Worm (Caenorhabditis elegans): ENCODE results near the gene R07H5.11.
"Not testable (repeated sequence)": the region's sequence is repeated elsewhere in the genome, so short reads cannot be mapped to it uniquely, and the experiment has no call there.

R07H5.11 gene

ce11 chrIV:11202389-11202788, at the start of gene R07H5.11:
Gene R07H5.11 (plus strand): TSS chrIV:11202768.
- TF ChIP-seq tab-1 (GFP tag; IDR thresholded peaks at IDR 0.05); ztf-23 (GFP tag; IDR thresholded peaks at IDR 0.05); ref-1 (GFP tag; conservative IDR thresholded peaks at IDR 0.05): not testable (repeated sequence)

ce11 chrIV:11154425-11155114, 48.0 kb upstream of the R07H5.11 start, which contains the start of gene C08F8.3:
Gene C08F8.3 (plus strand): TSS chrIV:11155044.
- TF ChIP-seq T22C8.4 (GFP tag; IDR thresholded peaks at IDR 0.05); ztf-23 (GFP tag; IDR thresholded peaks at IDR 0.05); ref-1 (GFP tag; conservative IDR thresholded peaks at IDR 0.05): not testable (repeated sequence)

DNA sequence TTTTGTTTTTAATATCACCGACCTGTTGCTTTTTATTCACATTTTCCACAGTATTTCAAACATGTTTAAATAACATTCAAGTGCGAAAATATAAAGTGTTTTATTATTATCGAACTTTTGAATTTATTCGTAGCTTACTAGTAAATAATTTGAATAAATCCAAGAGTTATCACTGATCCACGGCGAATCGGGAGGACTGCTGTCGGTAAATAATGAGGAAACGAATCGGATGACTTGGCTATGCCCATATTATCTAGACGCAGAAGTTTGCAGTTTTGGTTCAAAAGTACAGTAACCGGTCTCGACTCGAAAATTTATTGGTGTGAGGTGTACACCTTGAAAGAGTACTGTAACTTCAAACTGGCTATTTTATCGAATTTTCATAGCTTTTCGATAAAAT, 46.0 kb upstream of the R07H5.11 start:
- TF ChIP-seq T22C8.4 (GFP tag; IDR thresholded peaks at IDR 0.05), result no peak
- no peak for TF ChIP-seq klf-2 (GFP tag; conservative IDR thresholded peaks at IDR 0.05)
- TF ChIP-seq ref-1 (GFP tag; conservative IDR thresholded peaks at IDR 0.05), result no peak
- TF ChIP-seq tab-1 (GFP tag; IDR thresholded peaks at IDR 0.05), result no peak
- TF ChIP-seq cog-1 (tag; optimal IDR thresholded peaks at IDR 0.05), result no peak
- TF ChIP-seq ztf-23 (GFP tag; IDR thresholded peaks at IDR 0.05), result no peak
- TF ChIP-seq ztf-29 (GFP tag; IDR thresholded peaks at IDR 0.05), result no peak
- no peak for TF ChIP-seq flt-1 (GFP tag; IDR thresholded peaks at IDR 0.05)
- TF ChIP-seq med-1 (GFP tag; optimal IDR thresholded peaks at IDR 0.05; ENCODE audit: insufficient read depth), result no peak

ce11 chrIV:11159886-11160285, 42.7 kb upstream of the R07H5.11 start, which contains the start of gene mboa-4:
Gene mboa-4 (minus strand): TSS chrIV:11159986.
- TF ChIP-seq ref-1 (GFP tag; conservative IDR thresholded peaks at IDR 0.05) (no peak), ztf-23 (GFP tag; IDR thresholded peaks at IDR 0.05) (no peak), klf-2 (GFP tag; conservative IDR thresholded peaks at IDR 0.05) (no peak), tab-1 (GFP tag; IDR thresholded peaks at IDR 0.05) (no peak), T22C8.4 (GFP tag; IDR thresholded peaks at IDR 0.05) (no peak), ztf-29 (GFP tag; IDR thresholded peaks at IDR 0.05) (no peak), med-1 (GFP tag; optimal IDR thresholded peaks at IDR 0.05; ENCODE audit: insufficient read depth) (no peak), cog-1 (tag; optimal IDR thresholded peaks at IDR 0.05) (no peak), flt-1 (GFP tag; IDR thresholded peaks at IDR 0.05) (no peak)

- TF ChIP-seq cog-1 (tag; optimal IDR thresholded peaks at IDR 0.05) (no peak), tab-1 (GFP tag; IDR thresholded peaks at IDR 0.05) (no peak), T22C8.4 (GFP tag; IDR thresholded peaks at IDR 0.05) (no peak), ztf-29 (GFP tag; IDR thresholded peaks at IDR 0.05) (no peak), ztf-23 (GFP tag; IDR thresholded peaks at IDR 0.05) (no peak), med-1 (GFP tag; optimal IDR thresholded peaks at IDR 0.05; ENCODE audit: insufficient read depth) (no peak)
Measured at ce11 chrIV:11160707-11161106, 41.9 kb upstream of the R07H5.11 start, which contains the start of gene C08F8.15. Gene C08F8.15 (minus strand): TSS chrIV:11160807.

ce11 chrIV:11162451-11162850, 40.1 kb upstream of the R07H5.11 start, which contains the start of gene fbxb-9:
Gene fbxb-9 (minus strand): TSS chrIV:11162551.
- TF ChIP-seq T22C8.4 (GFP tag; IDR thresholded peaks at IDR 0.05) (no peak), klf-2 (GFP tag; conservative IDR thresholded peaks at IDR 0.05) (no peak), ztf-23 (GFP tag; IDR thresholded peaks at IDR 0.05) (no peak), ref-1 (GFP tag; conservative IDR thresholded peaks at IDR 0.05) (no peak), cog-1 (tag; optimal IDR thresholded peaks at IDR 0.05) (no peak), med-1 (GFP tag; optimal IDR thresholded peaks at IDR 0.05; ENCODE audit: insufficient read depth) (no peak), ztf-29 (GFP tag; IDR thresholded peaks at IDR 0.05) (no peak), flt-1 (GFP tag; IDR thresholded peaks at IDR 0.05) (no peak)

- no peak for TF ChIP-seq tab-1 (GFP tag; IDR thresholded peaks at IDR 0.05)
- no peak for TF ChIP-seq ztf-29 (GFP tag; IDR thresholded peaks at IDR 0.05)
- no peak for TF ChIP-seq ztf-23 (GFP tag; IDR thresholded peaks at IDR 0.05)
- no peak for TF ChIP-seq T22C8.4 (GFP tag; IDR thresholded peaks at IDR 0.05)
- no peak for TF ChIP-seq med-1 (GFP tag; optimal IDR thresholded peaks at IDR 0.05; ENCODE audit: insufficient read depth)
- no peak for TF ChIP-seq ref-1 (GFP tag; conservative IDR thresholded peaks at IDR 0.05)
- no peak for TF ChIP-seq flt-1 (GFP tag; IDR thresholded peaks at IDR 0.05)
- no peak for TF ChIP-seq cog-1 (tag; optimal IDR thresholded peaks at IDR 0.05)
- no peak for TF ChIP-seq klf-2 (GFP tag; conservative IDR thresholded peaks at IDR 0.05)
Measured at ce11 chrIV:11164831-11165230, 37.7 kb upstream of the R07H5.11 start, which contains the start of gene C08F8.6. Gene C08F8.6 (minus strand): TSS chrIV:11164931.

ce11 chrIV:11169652-11170051, 32.9 kb upstream of the R07H5.11 start, which contains the start of gene nhr-67:
Gene nhr-67 (plus strand): TSS chrIV:11169748.
- TF ChIP-seq klf-2 (GFP tag; conservative IDR thresholded peaks at IDR 0.05) (no peak), flt-1 (GFP tag; IDR thresholded peaks at IDR 0.05) (no peak), cog-1 (tag; optimal IDR thresholded peaks at IDR 0.05) (no peak), ref-1 (GFP tag; conservative IDR thresholded peaks at IDR 0.05) (no peak), ztf-23 (GFP tag; IDR thresholded peaks at IDR 0.05) (no peak), tab-1 (GFP tag; IDR thresholded peaks at IDR 0.05) (no peak), med-1 (GFP tag; optimal IDR thresholded peaks at IDR 0.05; ENCODE audit: insufficient read depth) (no peak), T22C8.4 (GFP tag; IDR thresholded peaks at IDR 0.05) (no peak), ztf-29 (GFP tag; IDR thresholded peaks at IDR 0.05) (no peak)

DNA sequence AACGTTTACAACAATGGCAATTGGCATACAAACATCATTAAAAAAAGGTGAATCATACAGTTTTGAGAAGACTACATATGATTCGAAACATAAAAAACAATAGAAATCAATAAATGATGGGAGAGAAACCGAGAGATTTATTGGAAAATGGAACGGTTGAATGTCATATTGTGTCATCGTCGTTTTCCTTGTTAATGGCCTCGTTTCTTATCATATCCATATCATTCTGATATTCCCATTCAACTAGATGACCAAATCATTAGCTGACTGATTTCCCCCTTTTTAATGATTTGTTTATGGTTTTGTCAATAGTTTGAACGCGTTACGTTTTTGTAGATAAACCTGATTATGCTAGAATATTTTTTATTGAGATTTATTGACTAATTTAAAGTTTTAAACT, 27.8 kb upstream of the R07H5.11 start:
- TF ChIP-seq ref-1 (GFP tag; conservative IDR thresholded peaks at IDR 0.05) (no peak), tab-1 (GFP tag; IDR thresholded peaks at IDR 0.05) (no peak), T22C8.4 (GFP tag; IDR thresholded peaks at IDR 0.05) (no peak), med-1 (GFP tag; optimal IDR thresholded peaks at IDR 0.05; ENCODE audit: insufficient read depth) (no peak), ztf-29 (GFP tag; IDR thresholded peaks at IDR 0.05) (no peak), flt-1 (GFP tag; IDR thresholded peaks at IDR 0.05) (no peak), klf-2 (GFP tag; conservative IDR thresholded peaks at IDR 0.05) (no peak), ztf-23 (GFP tag; IDR thresholded peaks at IDR 0.05) (no peak), cog-1 (tag; optimal IDR thresholded peaks at IDR 0.05) (no peak)

DNA sequence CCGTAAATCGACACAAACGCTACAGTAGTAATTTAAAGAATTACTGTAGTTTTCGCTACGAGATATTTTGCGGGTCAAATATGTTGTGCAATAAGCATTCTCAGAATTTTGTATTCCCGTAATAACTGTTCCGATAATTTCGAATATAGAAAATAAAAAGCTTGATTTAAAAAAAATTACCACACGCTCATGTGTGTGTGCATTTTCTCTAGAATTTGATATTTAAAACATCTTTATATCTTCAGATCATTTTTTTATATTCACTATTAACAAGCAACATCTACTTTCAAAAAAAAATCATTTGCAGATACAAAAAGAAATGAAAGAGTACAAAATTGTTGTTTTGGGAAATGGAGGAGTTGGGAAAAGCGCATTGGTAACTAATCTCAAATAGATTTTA, 25.6 kb upstream of the R07H5.11 start, which contains the start of gene rap-3:
Gene rap-3, plus strand, starts transcription at position 301 of the 400 bp plus-strand sequence.
- TF ChIP-seq ref-1 (GFP tag; conservative IDR thresholded peaks at IDR 0.05) (no peak), T22C8.4 (GFP tag; IDR thresholded peaks at IDR 0.05) (no peak), cog-1 (tag; optimal IDR thresholded peaks at IDR 0.05) (no peak), med-1 (GFP tag; optimal IDR thresholded peaks at IDR 0.05; ENCODE audit: insufficient read depth) (no peak), flt-1 (GFP tag; IDR thresholded peaks at IDR 0.05) (no peak), ztf-23 (GFP tag; IDR thresholded peaks at IDR 0.05) (no peak), klf-2 (GFP tag; conservative IDR thresholded peaks at IDR 0.05) (no peak), ztf-29 (GFP tag; IDR thresholded peaks at IDR 0.05) (no peak), tab-1 (GFP tag; IDR thresholded peaks at IDR 0.05) (no peak)
